Fruit fly (Drosophila melanogaster): Measurements from ENCODE around the gene Acox3.
A peak's percentile ranks its signal among the peaks of the same experiment; 100 is the strongest.

The Acox3 gene

DNA sequence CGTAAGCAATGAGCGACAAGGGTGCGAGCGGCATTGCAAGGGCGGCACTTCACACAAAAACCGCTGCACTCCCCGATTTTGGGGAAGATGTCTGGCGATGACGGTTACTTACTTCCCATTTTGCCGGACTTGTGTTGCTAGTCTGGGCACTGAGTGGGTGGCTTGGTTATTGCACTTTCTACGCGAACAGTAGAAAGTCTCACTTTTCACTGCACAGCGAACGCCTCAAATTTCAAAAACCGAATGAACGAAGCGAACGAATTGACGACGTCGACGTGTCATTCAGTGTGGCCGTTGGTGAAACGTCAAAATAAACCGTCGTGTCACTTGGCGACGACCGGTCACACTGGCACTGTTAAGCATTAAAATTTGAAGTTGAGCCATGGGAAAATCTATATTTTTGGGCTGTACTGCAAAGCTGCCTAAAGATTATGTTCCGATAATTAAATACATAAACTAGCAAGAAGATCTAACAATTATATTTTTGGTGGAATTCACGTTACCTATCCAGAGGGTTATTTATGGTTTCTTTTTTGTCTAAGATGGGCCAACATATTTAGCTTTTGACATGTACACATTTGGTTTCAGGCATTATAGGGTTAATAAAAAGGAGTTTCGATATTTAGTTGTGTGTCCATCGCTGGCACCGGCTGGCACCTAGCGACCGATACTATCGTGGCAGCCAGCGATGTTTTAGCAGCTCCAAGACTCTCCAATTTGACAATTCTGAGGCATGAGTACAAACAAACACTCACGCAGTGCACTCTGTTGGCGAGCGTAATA is 32.2 kb upstream of the Acox3 start, which contains the start of the genes Sec61alpha and Daxx (continued):
- TF ChIP-seq CG12659 (GFP tag; optimal IDR thresholded peaks at IDR 0.05), result peak; percentile 85
- TF ChIP-seq CG18619 (GFP tag; optimal IDR thresholded peaks at IDR 0.05), result peak; percentile 75
- TF ChIP-seq bab2 (GFP tag; optimal IDR thresholded peaks at IDR 0.05), result peak; percentile 80
- TF ChIP-seq CG11456 (GFP tag; IDR thresholded peaks at IDR 0.05), result peak; percentile 89
- peak; percentile 73 for TF ChIP-seq CG16815 (GFP tag; optimal IDR thresholded peaks at IDR 0.05)
- peak; percentile 30 for TF ChIP-seq CG15073 (GFP tag; optimal IDR thresholded peaks at IDR 0.05)
- peak; percentile 63 for TF ChIP-seq CG17328 (GFP tag; IDR thresholded peaks at IDR 0.05)
- peak; percentile 67 for TF ChIP-seq onecut (GFP tag; IDR thresholded peaks at IDR 0.05)
- TF ChIP-seq amos (GFP tag; IDR thresholded peaks at IDR 0.05; ENCODE audit: partially characterized antibody), result peak; percentile 100
- TF ChIP-seq HLH4C (GFP tag; IDR thresholded peaks at IDR 0.05; ENCODE audit: partially characterized antibody), result peak; percentile 99
- TF ChIP-seq CG2199 (GFP tag; IDR thresholded peaks at IDR 0.05), result peak; percentile 61; the same call in 1 of the 3 replicates
- TF ChIP-seq CG32772 (GFP tag; IDR thresholded peaks at IDR 0.05), result peak; percentile 79
- TF ChIP-seq Hsf (GFP tag; optimal IDR thresholded peaks at IDR 0.05), result peak; percentile 91
- TF ChIP-seq CG7839 (tag; optimal IDR thresholded peaks at IDR 0.05), result peak; percentile 75
- TF ChIP-seq CG13624 (GFP tag; optimal IDR thresholded peaks at IDR 0.05), result peak; percentile 91
- peak; percentile 89 for TF ChIP-seq pzg (GFP tag; optimal IDR thresholded peaks at IDR 0.05)
- TF ChIP-seq CG6765 (GFP tag; optimal IDR thresholded peaks at IDR 0.05), result peak; percentile 67
- TF ChIP-seq CG15514 (GFP tag; optimal IDR thresholded peaks at IDR 0.05), result peak; percentile 77
- peak; percentile 63 for TF ChIP-seq ewg (GFP tag; optimal IDR thresholded peaks at IDR 0.05)
- peak in 1 of 2 experiments; percentile 38 for TF ChIP-seq Hr78 (GFP tag; optimal IDR thresholded peaks at IDR 0.05)
- TF ChIP-seq Fer3 (tag; optimal IDR thresholded peaks at IDR 0.05), result peak; percentile 82
- no peak for TF ChIP-seq ash1 (GFP tag; optimal IDR thresholded peaks at IDR 0.05)
- peak; percentile 89 for TF ChIP-seq CG9609 (GFP tag; optimal IDR thresholded peaks at IDR 0.05)
- TF ChIP-seq CG11247 (GFP tag; IDR thresholded peaks at IDR 0.05), result peak; percentile 83
- no peak for TF ChIP-seq CG1832 (GFP tag; optimal IDR thresholded peaks at IDR 0.05)
- TF ChIP-seq CG8388 (GFP tag; optimal IDR thresholded peaks at IDR 0.05), result peak; percentile 64
- peak; percentile 86 for TF ChIP-seq esg (GFP tag; conservative IDR thresholded peaks at IDR 0.05)
- peak; percentile 78 for TF ChIP-seq E2f1 (GFP tag; IDR thresholded peaks at IDR 0.05)
- TF ChIP-seq Dek (tag; optimal IDR thresholded peaks at IDR 0.05), result peak; percentile 87
- TF ChIP-seq CG8944 (GFP tag; optimal IDR thresholded peaks at IDR 0.05), result peak; percentile 90
- TF ChIP-seq pros (GFP tag; optimal IDR thresholded peaks at IDR 0.05), result no peak
- peak; percentile 82 for TF ChIP-seq Aef1 (GFP tag; IDR thresholded peaks at IDR 0.05)
- peak; percentile 83 for TF ChIP-seq MBD-R2 (GFP tag; IDR thresholded peaks at IDR 0.05)
- TF ChIP-seq usp (GFP tag; optimal IDR thresholded peaks at IDR 0.05), result no peak
- TF ChIP-seq CG8478 (optimal IDR thresholded peaks at IDR 0.05), result no peak
- no peak for TF ChIP-seq Hey (tag; optimal IDR thresholded peaks at IDR 0.05)
- TF ChIP-seq Sin3A (optimal IDR thresholded peaks at IDR 0.05), result peak; percentile 98
- peak; percentile 90 for TF ChIP-seq CG7786 (GFP tag; optimal IDR thresholded peaks at IDR 0.05)
- TF ChIP-seq CG42726 (GFP tag; IDR thresholded peaks at IDR 0.05; ENCODE audit: partially characterized antibody), result peak; percentile 100
- peak; percentile 88 for TF ChIP-seq CG9817 (tag; optimal IDR thresholded peaks at IDR 0.05)
- peak; percentile 68 for TF ChIP-seq CG1024 (GFP tag; IDR thresholded peaks at IDR 0.05)
- peak; percentile 87 for TF ChIP-seq phol (tag; optimal IDR thresholded peaks at IDR 0.05)
- TF ChIP-seq gsb-n (tag; optimal IDR thresholded peaks at IDR 0.05), result peak; percentile 38
- peak; percentile 86 for TF ChIP-seq CG14014 (GFP tag; IDR thresholded peaks at IDR 0.05)
- peak; percentile 87 for TF ChIP-seq CG13424 (tag; optimal IDR thresholded peaks at IDR 0.05)
- peak; percentile 43 for TF ChIP-seq gcm2 (GFP tag; optimal IDR thresholded peaks at IDR 0.05)
- TF ChIP-seq CG14050 (GFP tag; IDR thresholded peaks at IDR 0.05), result peak; percentile 76
- peak; percentile 68 for TF ChIP-seq HHEX (GFP tag; optimal IDR thresholded peaks at IDR 0.05)
- TF ChIP-seq CG13287 (GFP tag; IDR thresholded peaks at IDR 0.05; ENCODE audit: partially characterized antibody), result peak; percentile 98

Measured in whole organism, embryonic.